Worm (Caenorhabditis elegans): ENCODE measurements around the gene zip-7.

The zip-7 gene

ce11 chrIV:16492327-16492726 is 13.2 kb downstream of the zip-7 start (continued):
- TF ChIP-seq snpc-4 (tag; optimal IDR thresholded peaks at IDR 0.05) (peak; percentile 64), zag-1 (tag; optimal IDR thresholded peaks at IDR 0.05) (peak; percentile 14), ceh-82 (tag; optimal IDR thresholded peaks at IDR 0.05) (peak; percentile 40), egl-27 (tag; optimal IDR thresholded peaks at IDR 0.05) (peak; percentile 46), nhr-77 (tag; optimal IDR thresholded peaks at IDR 0.05) (peak; percentile 7), unc-39 (tag; optimal IDR thresholded peaks at IDR 0.05) (peak; percentile 26), pha-4 (tag; optimal IDR thresholded peaks at IDR 0.05) (peak; percentile 79), hmg-11 (tag; optimal IDR thresholded peaks at IDR 0.05) (peak; percentile 93), ztf-4 (tag; optimal IDR thresholded peaks at IDR 0.05) (no peak), fkh-10 (GFP tag; optimal IDR thresholded peaks at IDR 0.05) (no peak), mml-1 (tag; optimal IDR thresholded peaks at IDR 0.05) (no peak), elt-3 (tag; optimal IDR thresholded peaks at IDR 0.05) (no peak), elt-2 (tag; optimal IDR thresholded peaks at IDR 0.05) (peak; percentile 76), mdl-1 (tag; optimal IDR thresholded peaks at IDR 0.05) (peak; percentile 38), ceh-16 (tag; optimal IDR thresholded peaks at IDR 0.05) (no peak), unc-62 (GFP tag; optimal IDR thresholded peaks at IDR 0.05) (peak; percentile 89), eor-1 (tag; optimal IDR thresholded peaks at IDR 0.05) (no peak), ztf-11 (tag; optimal IDR thresholded peaks at IDR 0.05) (no peak), ceh-28 (tag; optimal IDR thresholded peaks at IDR 0.05) (peak; percentile 92)

DNA sequence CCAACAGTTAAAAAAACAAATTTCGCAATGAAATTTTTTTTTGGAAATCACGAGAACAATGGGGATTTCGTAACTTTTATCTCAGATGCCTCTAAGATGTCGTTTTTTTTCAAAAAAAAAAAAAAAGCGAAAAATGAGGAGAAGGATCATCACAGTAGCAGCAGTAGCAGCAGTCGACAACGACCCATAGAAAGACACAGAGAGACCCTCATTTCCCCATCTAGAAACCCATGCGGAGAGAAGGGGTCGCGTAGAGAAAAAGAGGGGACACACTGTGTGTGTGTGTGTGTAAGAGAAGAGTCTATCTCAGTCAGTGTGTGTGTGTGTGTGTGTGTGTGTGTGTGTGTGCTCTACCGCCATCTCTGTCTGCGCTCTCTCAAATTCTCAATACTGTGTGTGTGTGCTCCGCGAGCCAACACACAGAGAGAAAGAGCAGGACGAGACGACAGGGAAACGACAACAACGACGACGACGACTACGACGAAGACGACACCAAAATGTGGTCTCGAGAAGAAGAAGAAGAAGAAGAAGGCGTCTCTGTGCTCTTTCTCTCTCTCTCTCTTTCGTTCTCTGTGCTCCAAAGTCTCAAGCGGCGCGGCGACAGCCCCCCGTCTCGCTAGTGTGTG is 14.0 kb downstream of the zip-7 start:
- TF ChIP-seq mdl-1 (tag; optimal IDR thresholded peaks at IDR 0.05) (no peak), snpc-4 (tag; optimal IDR thresholded peaks at IDR 0.05) (peak; percentile 3), ztf-4 (tag; optimal IDR thresholded peaks at IDR 0.05) (no peak), elt-1 (tag; optimal IDR thresholded peaks at IDR 0.05) (peak; percentile 5), zag-1 (tag; optimal IDR thresholded peaks at IDR 0.05) (no peak), nhr-77 (tag; optimal IDR thresholded peaks at IDR 0.05) (no peak), skn-1 (tag; optimal IDR thresholded peaks at IDR 0.05) (peak; percentile 5), egl-27 (tag; optimal IDR thresholded peaks at IDR 0.05) (no peak), R02D3.7 (tag; optimal IDR thresholded peaks at IDR 0.05) (no peak), ceh-9 (tag; optimal IDR thresholded peaks at IDR 0.05) (no peak), pha-4 (tag; optimal IDR thresholded peaks at IDR 0.05) (peak; percentile 54), jun-1 (tag; optimal IDR thresholded peaks at IDR 0.05) (peak; percentile 65), ztf-11 (tag; optimal IDR thresholded peaks at IDR 0.05) (no peak), ama-1 (optimal IDR thresholded peaks at IDR 0.05) (peak; percentile 70), nhr-25 (tag; optimal IDR thresholded peaks at IDR 0.05) (no peak), unc-39 (tag; optimal IDR thresholded peaks at IDR 0.05) (no peak), nhr-237 (tag; optimal IDR thresholded peaks at IDR 0.05) (no peak), ZK546.5 (tag; optimal IDR thresholded peaks at IDR 0.05) (no peak), sea-2 (GFP tag; optimal IDR thresholded peaks at IDR 0.05) (peak; percentile 31), aly-2 (tag; optimal IDR thresholded peaks at IDR 0.05) (no peak), nhr-43 (tag; optimal IDR thresholded peaks at IDR 0.05; ENCODE audit: poor library complexity, severe bottlenecking) (peak; percentile 32), fkh-2 (tag; optimal IDR thresholded peaks at IDR 0.05) (no peak), mml-1 (tag; optimal IDR thresholded peaks at IDR 0.05) (no peak), fkh-10 (GFP tag; optimal IDR thresholded peaks at IDR 0.05) (no peak), pqm-1 (tag; optimal IDR thresholded peaks at IDR 0.05) (peak; percentile 31), daf-12 (tag; optimal IDR thresholded peaks at IDR 0.05) (no peak), nfya-1 (tag; optimal IDR thresholded peaks at IDR 0.05; ENCODE audit: insufficient read depth) (peak; percentile 65), nhr-12 (tag; optimal IDR thresholded peaks at IDR 0.05) (no peak), egl-5 (tag; optimal IDR thresholded peaks at IDR 0.05) (no peak), elt-2 (tag; optimal IDR thresholded peaks at IDR 0.05) (peak; percentile 66), hmg-11 (tag; optimal IDR thresholded peaks at IDR 0.05) (peak; percentile 88), eor-1 (tag; optimal IDR thresholded peaks at IDR 0.05) (no peak), fos-1 (tag; optimal IDR thresholded peaks at IDR 0.05) (no peak), unc-62 (GFP tag; optimal IDR thresholded peaks at IDR 0.05) (peak; percentile 63), ceh-28 (tag; optimal IDR thresholded peaks at IDR 0.05) (peak; percentile 5), lsy-12 (tag; optimal IDR thresholded peaks at IDR 0.05) (peak; percentile 56), nhr-76 (tag; optimal IDR thresholded peaks at IDR 0.05) (no peak), lin-39 (tag; optimal IDR thresholded peaks at IDR 0.05) (peak; percentile 71), nhr-23 (tag; optimal IDR thresholded peaks at IDR 0.05) (no peak), nhr-67 (tag; optimal IDR thresholded peaks at IDR 0.05) (no peak), lin-15B (tag; optimal IDR thresholded peaks at IDR 0.05) (peak; percentile 61), ceh-82 (tag; optimal IDR thresholded peaks at IDR 0.05) (no peak), nhr-11 (tag; optimal IDR thresholded peaks at IDR 0.05) (peak; percentile 75), nhr-28 (tag; optimal IDR thresholded peaks at IDR 0.05) (no peak), ceh-16 (tag; optimal IDR thresholded peaks at IDR 0.05) (no peak), tbx-2 (tag; optimal IDR thresholded peaks at IDR 0.05) (peak; percentile 21), elt-3 (tag; optimal IDR thresholded peaks at IDR 0.05) (no peak)

Measured in whole organism, L3 larva.